Fruit fly (Drosophila melanogaster): ENCODE measurements around the gene CG34404.
A peak's percentile ranks its signal among the peaks of the same experiment; 100 is the strongest.

Gene CG34404

dm6 chr3R:15408131-15408731 is 40.8 kb upstream of the CG34404 start, which contains the start of gene Atx2 (continued):
- no peak for TF ChIP-seq CkIIα-i1 (GFP tag; IDR thresholded peaks at IDR 0.05)
- peak; percentile 50 for TF ChIP-seq lilli (GFP tag; optimal IDR thresholded peaks at IDR 0.05)
- no peak for TF ChIP-seq CG14441 (GFP tag; IDR thresholded peaks at IDR 0.05)

- 0 out of 3 replicates have a peak, but pooled peaks have one; percentile 33 for TF ChIP-seq zfh1 (GFP tag; IDR thresholded peaks at IDR 0.05)
- 0 out of 3 replicates have a peak, but pooled peaks have one; percentile 31 for TF ChIP-seq H15 (GFP tag; IDR thresholded peaks at IDR 0.05)
- no peak for TF ChIP-seq knrl (GFP tag; IDR thresholded peaks at IDR 0.05; ENCODE audit: partially characterized antibody)
- peak; percentile 21 for TF ChIP-seq CG3281 (GFP tag; optimal IDR thresholded peaks at IDR 0.05)
- peak; percentile 12 for TF ChIP-seq HmgD (GFP tag; optimal IDR thresholded peaks at IDR 0.05)
- TF ChIP-seq CG6791 (GFP tag; IDR thresholded peaks at IDR 0.05; ENCODE audit: partially characterized antibody) = peak; percentile 14; the same call in 1 of the 3 replicates
- TF ChIP-seq CG10959 (GFP tag; IDR thresholded peaks at IDR 0.05) = 0 out of 2 replicates have a peak, but pooled peaks have one; percentile 40
- TF ChIP-seq CG10543 (GFP tag; optimal IDR thresholded peaks at IDR 0.05) = peak; percentile 2
- no peak for TF ChIP-seq slou (GFP tag; optimal IDR thresholded peaks at IDR 0.05)
- TF ChIP-seq vnd (GFP tag; IDR thresholded peaks at IDR 0.05; ENCODE audit: partially characterized antibody) = 0 out of 3 replicates have a peak, but pooled peaks have one; percentile 15
- 0 out of 2 replicates have a peak, but pooled peaks have one; percentile 45 for TF ChIP-seq tna (GFP tag; IDR thresholded peaks at IDR 0.05; ENCODE audit: partially characterized antibody)
- no peak for TF ChIP-seq br (optimal IDR thresholded peaks at IDR 0.05)
- TF ChIP-seq Doc3 (GFP tag; IDR thresholded peaks at IDR 0.05; ENCODE audit: partially characterized antibody) = 0 out of 3 replicates have a peak, but pooled peaks have one; percentile 19
- no peak for TF ChIP-seq CG15269 (tag; optimal IDR thresholded peaks at IDR 0.05)
- 0 out of 2 replicates have a peak, but pooled peaks have one; percentile 11 for TF ChIP-seq Nf-YA (GFP tag; IDR thresholded peaks at IDR 0.05)
- TF ChIP-seq Jarid2 (GFP tag; optimal IDR thresholded peaks at IDR 0.05) = peak; percentile 16
These were observed 39.6 kb upstream of the CG34404 start, which contains the start of gene CG6125 for dm6 chr3R:15407020-15407501. Gene CG6125, minus strand, starts transcription at chr3R:15407070.

- TF ChIP-seq cas (GFP tag; IDR thresholded peaks at IDR 0.05) (no peak), pho (GFP tag; optimal IDR thresholded peaks at IDR 0.05) (no peak), CG13894 (tag; optimal IDR thresholded peaks at IDR 0.05) (peak; percentile 95), zfh1 (GFP tag; IDR thresholded peaks at IDR 0.05) (no peak), HmgZ (tag; optimal IDR thresholded peaks at IDR 0.05) (no peak), Awh (GFP tag; IDR thresholded peaks at IDR 0.05) (no peak), Sox100B (GFP tag; optimal IDR thresholded peaks at IDR 0.05) (no peak), sug (tag; optimal IDR thresholded peaks at IDR 0.05) (no peak)
These were observed 38.9 kb upstream of the CG34404 start for dm6 chr3R:15406393-15406792.

- TF ChIP-seq HHEX (GFP tag; optimal IDR thresholded peaks at IDR 0.05) (peak; percentile 22), CG10147 (GFP tag; optimal IDR thresholded peaks at IDR 0.05) (peak; percentile 16), caup (GFP tag; optimal IDR thresholded peaks at IDR 0.05; ENCODE audit: severe bottlenecking) (peak; percentile 20), CG7372 (GFP tag; IDR thresholded peaks at IDR 0.05) (0 out of 2 replicates have a peak, but pooled peaks have one; percentile 37), pnt (GFP tag; optimal IDR thresholded peaks at IDR 0.05) (no peak), CG6765 (GFP tag; optimal IDR thresholded peaks at IDR 0.05) (peak; percentile 39), CG10543 (GFP tag; optimal IDR thresholded peaks at IDR 0.05) (peak; percentile 53), Meics (GFP tag; optimal IDR thresholded peaks at IDR 0.05) (peak; percentile 24), CG6813 (GFP tag; optimal IDR thresholded peaks at IDR 0.05) (peak; percentile 47), CG5180 (GFP tag; optimal IDR thresholded peaks at IDR 0.05) (peak; percentile 22), CG12071 (GFP tag; optimal IDR thresholded peaks at IDR 0.05) (peak; percentile 26), exex (tag; optimal IDR thresholded peaks at IDR 0.05) (peak; percentile 5), BtbVII (GFP tag; optimal IDR thresholded peaks at IDR 0.05) (peak; percentile 61), CG18599 (GFP tag; optimal IDR thresholded peaks at IDR 0.05) (peak; percentile 42), MTF-1 (GFP tag; optimal IDR thresholded peaks at IDR 0.05; ENCODE audit: borderline replicate concordance) (peak; percentile 3), CG15514 (GFP tag; optimal IDR thresholded peaks at IDR 0.05) (peak; percentile 27), ERR (GFP tag; optimal IDR thresholded peaks at IDR 0.05) (no peak), CG18764 (GFP tag; optimal IDR thresholded peaks at IDR 0.05) (no peak), CG11456 (GFP tag; IDR thresholded peaks at IDR 0.05) (no peak)
These were observed 35.2 kb upstream of the CG34404 start for dm6 chr3R:15402654-15403053.
